Worm (Caenorhabditis elegans) whole organism, L4 larva: ENCODE results near the gene tag-77.

Experiments used
- F10B5.3 ChIP-seq: sonication (generic microtip); optimal IDR thresholded peaks from 2 replicates; lab custom pipeline; 2016; ENCODE audit warnings: mild to moderate bottlenecking, missing genetic modification characterization, missing compliant biosample characterization
- F49E8.2 ChIP-seq: sonication (generic microtip); optimal IDR thresholded peaks from 2 replicates; lab custom pipeline; 2016; ENCODE audit warnings: missing compliant biosample characterization, mild to moderate bottlenecking, missing genetic modification characterization, borderline replicate concordance
- R02D3.7 ChIP-seq: fragments of 150-350 bp; sonication (generic microtip); optimal IDR thresholded peaks from 3 replicates; lab custom pipeline; 2014; ENCODE audit warnings: missing biosample characterization, missing genetic modification characterization
- T26A8.4 ChIP-seq: fragments of 200-800 bp; sonication (Bioruptor generic); IDR thresholded peaks from 2 replicates; pipeline ENCODE4 v1.3.6; 2022; ENCODE audit warnings: missing genetic modification characterization, missing compliant biosample characterization
- Y105C5A.15 ChIP-seq: fragments of 200-800 bp; sonication (Bioruptor generic); IDR thresholded peaks from 2 replicates; pipeline ENCODE4 v1.3.6; 2022; ENCODE audit warnings: missing genetic modification characterization, missing compliant biosample characterization
- ZK337.2 ChIP-seq: fragments of 200-800 bp; sonication (Bioruptor generic); IDR thresholded peaks from 2 replicates; pipeline ENCODE4 v1.3.6; 2022; ENCODE audit warnings: missing genetic modification reagents, missing genetic modification characterization, missing compliant biosample characterization
- ZK546.5 ChIP-seq, 2 experiments: sonication (generic microtip); optimal IDR thresholded peaks; 2 replicates each; lab custom pipeline; 2017; ENCODE audit warnings: missing biosample characterization in 2 of 2, missing genetic modification characterization in 2 of 2
- aha-1 ChIP-seq: fragments of 150-350 bp; peaks from one replicate; lab custom pipeline; 2014; ENCODE audit warnings: missing biosample characterization, missing genetic modification characterization
- arid-1 ChIP-seq: fragments of 200-800 bp; sonication (Bioruptor generic); conservative IDR thresholded peaks from 2 replicates; pipeline ENCODE4 v1.3.6; 2022; ENCODE audit warnings: missing genetic modification reagents, missing genetic modification characterization, missing compliant biosample characterization
- attf-4 ChIP-seq: sonication (generic microtip); optimal IDR thresholded peaks from 3 replicates; lab custom pipeline; 2017; ENCODE audit warnings: missing biosample characterization, missing genetic modification characterization
- ceh-20 ChIP-seq: fragments of 200-800 bp; sonication (Bioruptor generic); IDR thresholded peaks from 2 replicates; pipeline ENCODE4 v1.3.6; 2022; ENCODE audit warnings: missing genetic modification reagents, missing genetic modification characterization, missing compliant biosample characterization
- ceh-32 ChIP-seq: sonication (generic microtip); optimal IDR thresholded peaks from 2 replicates; lab custom pipeline; 2016; ENCODE audit warnings: mild to moderate bottlenecking, missing genetic modification characterization, missing compliant biosample characterization; ENCODE audit not compliant: poor library complexity
- ceh-44 ChIP-seq: fragments of 200-800 bp; sonication (Bioruptor generic); IDR thresholded peaks from 2 replicates; pipeline ENCODE4 v1.3.6; 2022; ENCODE audit warnings: missing genetic modification reagents, missing genetic modification characterization, missing compliant biosample characterization
- ceh-82 ChIP-seq: sonication (generic microtip); optimal IDR thresholded peaks from 2 replicates; lab custom pipeline; 2017; ENCODE audit warnings: missing biosample characterization, missing genetic modification characterization
- ctbp-1 ChIP-seq: fragments of 200-800 bp; sonication (Bioruptor generic); IDR thresholded peaks from 2 replicates; pipeline ENCODE4 v1.3.6; 2022; ENCODE audit warnings: missing genetic modification reagents, missing genetic modification characterization, missing compliant biosample characterization
- daf-16 ChIP-seq, 3 experiments: sonication (generic microtip); optimal IDR thresholded peaks; 2 replicates each; lab custom pipeline; 2016 to 2017; ENCODE audit warnings: missing genetic modification characterization in 3 of 3, missing genetic modification reagents in 3 of 3, mild to moderate bottlenecking in 2 of 3, missing compliant biosample characterization in 2 of 3, missing biosample characterization in 1 of 3, moderate library complexity in 1 of 3
- dmd-6 ChIP-seq: fragments of 200-800 bp; sonication (Bioruptor generic); IDR thresholded peaks from 2 replicates; pipeline ENCODE4 v1.3.6; 2022; ENCODE audit warnings: missing genetic modification reagents, missing genetic modification characterization, missing compliant biosample characterization
- dmd-9 ChIP-seq: fragments of 200-800 bp; sonication (Bioruptor generic); IDR thresholded peaks from 2 replicates; pipeline ENCODE4 v1.3.6; 2022; ENCODE audit warnings: missing genetic modification reagents, missing genetic modification characterization, missing compliant biosample characterization
- duxl-1 ChIP-seq: sonication (generic microtip); optimal IDR thresholded peaks from 2 replicates; lab custom pipeline; 2016; ENCODE audit warnings: mild to moderate bottlenecking, missing genetic modification characterization, moderate library complexity, missing compliant biosample characterization; ENCODE audit not compliant: poor library complexity
- dve-1 ChIP-seq: sonication (generic microtip); optimal IDR thresholded peaks from 2 replicates; lab custom pipeline; 2017; ENCODE audit warnings: antibody characterized with exemption, mild to moderate bottlenecking, missing genetic modification characterization, missing compliant biosample characterization; ENCODE audit not compliant: insufficient read depth
- egl-27 ChIP-seq: sonication (generic microtip); optimal IDR thresholded peaks from 3 replicates; lab custom pipeline; 2017; ENCODE audit warnings: missing biosample characterization, missing genetic modification reagents, missing genetic modification characterization
- fos-1 ChIP-seq: fragments of 150-350 bp; optimal IDR thresholded peaks from 2 replicates; lab custom pipeline; 2014; ENCODE audit warnings: missing biosample characterization, missing genetic modification characterization
- gei-8 ChIP-seq: fragments of 200-800 bp; sonication (Bioruptor generic); optimal IDR thresholded peaks from 2 replicates; lab custom pipeline; 2018; ENCODE audit warnings: mild to moderate bottlenecking, missing genetic modification characterization, missing compliant biosample characterization
- hlh-30 ChIP-seq: sonication (generic microtip); optimal IDR thresholded peaks from 2 replicates; lab custom pipeline; 2017; ENCODE audit warnings: antibody characterized with exemption, mild to moderate bottlenecking, missing genetic modification characterization, missing compliant biosample characterization; ENCODE audit not compliant: insufficient read depth
- jun-1 ChIP-seq: fragments of 150-350 bp; optimal IDR thresholded peaks from 2 replicates; lab custom pipeline; 2014; ENCODE audit warnings: missing biosample characterization, missing genetic modification reagents, missing genetic modification characterization
- lin-13 ChIP-seq: fragments of 150-350 bp; optimal IDR thresholded peaks from 2 replicates; lab custom pipeline; 2014; ENCODE audit warnings: missing biosample characterization, missing genetic modification reagents, missing genetic modification characterization
- madf-9 ChIP-seq: fragments of 200-800 bp; sonication (Bioruptor generic); conservative IDR thresholded peaks from 2 replicates; pipeline ENCODE4 v1.3.6; 2022; ENCODE audit warnings: missing genetic modification reagents, missing genetic modification characterization, missing compliant biosample characterization
- mdl-1 ChIP-seq, 2 experiments: fragments of 150-350 bp in 1 of 2; sonication (generic microtip) in 1 of 2; optimal IDR thresholded peaks; 2 replicates each; lab custom pipeline; 2014 to 2017; ENCODE audit warnings: missing biosample characterization in 2 of 2, missing genetic modification characterization in 2 of 2
- mep-1 ChIP-seq: fragments of 150-350 bp; sonication (generic microtip); optimal IDR thresholded peaks from 3 replicates; lab custom pipeline; 2014; ENCODE audit warnings: missing biosample characterization, missing genetic modification characterization
- nhr-28 ChIP-seq: fragments of 150-350 bp; optimal IDR thresholded peaks from 2 replicates; lab custom pipeline; 2014; ENCODE audit warnings: missing biosample characterization, missing genetic modification characterization
- nhr-42 ChIP-seq: fragments of 200-800 bp; sonication (Bioruptor generic); IDR thresholded peaks from 2 replicates; pipeline ENCODE4 v1.3.6; 2022; ENCODE audit warnings: missing genetic modification characterization, missing compliant biosample characterization
- nhr-48 ChIP-seq: sonication (generic microtip); optimal IDR thresholded peaks from 2 replicates; lab custom pipeline; 2016; ENCODE audit warnings: mild to moderate bottlenecking, missing genetic modification characterization, missing compliant biosample characterization
- nhr-6 ChIP-seq: fragments of 150-350 bp; optimal IDR thresholded peaks from 2 replicates; lab custom pipeline; 2014; ENCODE audit warnings: missing biosample characterization, missing genetic modification characterization
- nhr-76 ChIP-seq: fragments of 150-350 bp; optimal IDR thresholded peaks from 2 replicates; lab custom pipeline; 2014; ENCODE audit warnings: missing biosample characterization, missing genetic modification characterization
- nhr-77 ChIP-seq: fragments of 150-350 bp; optimal IDR thresholded peaks from 2 replicates; lab custom pipeline; 2014; ENCODE audit warnings: missing biosample characterization, missing genetic modification characterization
- pha-4 ChIP-seq, 2 experiments: fragments of 150-350 bp in 1 of 2; fragments of 200-800 bp in 1 of 2; sonication (Bioruptor generic) in 1 of 2; IDR thresholded peaks in 1 of 2; optimal IDR thresholded peaks in 1 of 2; 2 replicates each; pipeline versions ENCODE4 v1.3.6 to Lab custom; 2014 to 2022; ENCODE audit warnings: missing genetic modification characterization in 2 of 2, missing genetic modification reagents in 2 of 2, missing biosample characterization in 1 of 2, missing compliant biosample characterization in 1 of 2
- php-3 ChIP-seq: fragments of 200-800 bp; sonication (Bioruptor generic); IDR thresholded peaks from 2 replicates; pipeline ENCODE4 v1.3.6; 2022; ENCODE audit warnings: missing genetic modification reagents, missing genetic modification characterization, missing compliant biosample characterization
- pqm-1 ChIP-seq: sonication (generic microtip); optimal IDR thresholded peaks from 2 replicates; lab custom pipeline; 2017; ENCODE audit warnings: missing biosample characterization, missing genetic modification characterization
- set-16 ChIP-seq: fragments of 200-800 bp; sonication (Bioruptor generic); IDR thresholded peaks from 2 replicates; pipeline ENCODE4 v1.3.6; 2022; ENCODE audit warnings: missing genetic modification reagents, missing genetic modification characterization, missing compliant biosample characterization
- snpc-1.2 ChIP-seq: fragments of 200-800 bp; sonication (Bioruptor generic); IDR thresholded peaks from 2 replicates; pipeline ENCODE4 v1.3.6; 2022; ENCODE audit warnings: missing genetic modification reagents, missing genetic modification characterization, missing compliant biosample characterization
- unc-130 ChIP-seq: sonication (generic microtip); optimal IDR thresholded peaks from 2 replicates; lab custom pipeline; 2016; ENCODE audit warnings: missing genetic modification reagents, missing genetic modification characterization, missing compliant biosample characterization
- unc-39 ChIP-seq: sonication (generic microtip); optimal IDR thresholded peaks from 2 replicates; lab custom pipeline; 2017; ENCODE audit warnings: missing biosample characterization, missing genetic modification characterization
- unc-62 ChIP-seq, 3 experiments: fragments of 150-350 bp in 1 of 3; sonication (generic microtip); optimal IDR thresholded peaks in 2 of 3; peaks in 1 of 3; 1 replicate in 1 of 3; 2 replicates in 2 of 3; lab custom pipeline; 2014 to 2017; ENCODE audit warnings: missing biosample characterization in 3 of 3, missing genetic modification characterization in 3 of 3, missing genetic modification reagents in 3 of 3, missing genotype in 1 of 3
- vab-7 ChIP-seq: fragments of 200-800 bp; sonication (Bioruptor generic); IDR thresholded peaks from 2 replicates; pipeline ENCODE4 v1.3.6; 2022; ENCODE audit warnings: missing genetic modification reagents, missing genetic modification characterization, missing compliant biosample characterization

tag-77 gene

ce11 chrIV:8510534-8510933, at the start of gene tag-77:
tag-77 (minus strand) TSS chrIV:8510548.
- TF ChIP-seq egl-27 (tag; lab: Kevin White, UChicago) = no peak
- TF ChIP-seq snpc-1.2 (GFP tag; lab: Robert Waterston, UW) = no peak
- TF ChIP-seq pqm-1 (tag; lab: Kevin White, UChicago) = no peak
- no peak for TF ChIP-seq unc-39 (tag; lab: Kevin White, UChicago)
- TF ChIP-seq R02D3.7 (tag; lab: Kevin White, UChicago) = no peak
- peak; percentile 36 for TF ChIP-seq hlh-30
- no peak for TF ChIP-seq attf-4 (tag; lab: Kevin White, UChicago)
- peak; percentile 21 for TF ChIP-seq dve-1
- TF ChIP-seq ctbp-1 (GFP tag; lab: Robert Waterston, UW) = no peak
- no peak for TF ChIP-seq madf-9
- TF ChIP-seq nhr-76 (tag; lab: Kevin White, UChicago) = no peak
- no peak for TF ChIP-seq duxl-1 (tag; lab: Kevin White, UChicago)
- TF ChIP-seq nhr-28 (tag; lab: Kevin White, UChicago) = peak; percentile 26
- peak; percentile 23; the same call in 1 of the 2 replicates for TF ChIP-seq arid-1 (GFP tag; lab: Robert Waterston, UW)
- TF ChIP-seq jun-1 (tag; lab: Kevin White, UChicago) = no peak
- TF ChIP-seq mdl-1 (tag; optimal IDR thresholded peaks at IDR 0.05; lab: Kevin White, UChicago) = peak in 1 of 2 experiments; percentile 4
- TF ChIP-seq dmd-6 = no peak
- TF ChIP-seq ceh-32 = no peak
- peak; percentile 13 for TF ChIP-seq nhr-6 (tag; lab: Kevin White, UChicago)
- no peak for TF ChIP-seq lin-13
- TF ChIP-seq Y105C5A.15 (GFP tag; lab: Robert Waterston, UW) = no peak
- no peak for TF ChIP-seq F10B5.3
- no peak for TF ChIP-seq nhr-42 (GFP tag; lab: Robert Waterston, UW)

ce11 chrIV:8559132-8559531, 48.8 kb upstream of the tag-77 start, which contains the start of gene npr-22:
npr-22 (plus strand) TSS chrIV:8559432.
- no peak for TF ChIP-seq ZK546.5 (tag; optimal IDR thresholded peaks at IDR 0.05; lab: Kevin White, UChicago)
- no peak for TF ChIP-seq unc-130 (GFP tag; lab: Kevin White, UChicago)
- TF ChIP-seq F49E8.2 (tag; lab: Kevin White, UChicago) = no peak
- TF ChIP-seq unc-62 (GFP tag; optimal IDR thresholded peaks at IDR 0.05 in 1 of 2; lab: Kevin White, UChicago) = no peak
- TF ChIP-seq unc-62 (tag; optimal IDR thresholded peaks at IDR 0.05; lab: Kevin White, UChicago) = no peak
- TF ChIP-seq T26A8.4 (GFP tag; lab: Robert Waterston, UW) = no peak
- no peak for TF ChIP-seq set-16
- TF ChIP-seq ceh-20 (GFP tag; lab: Robert Waterston, UW) = no peak
- no peak for TF ChIP-seq Y105C5A.15 (GFP tag; lab: Robert Waterston, UW)
- no peak for TF ChIP-seq dmd-9 (GFP tag; lab: Robert Waterston, UW)
- no peak for TF ChIP-seq vab-7 (GFP tag; lab: Robert Waterston, UW)
- TF ChIP-seq duxl-1 (tag; lab: Kevin White, UChicago) = no peak

ce11 chrIV:8542272-8542671, 31.9 kb upstream of the tag-77 start:
- TF ChIP-seq ceh-44 (GFP tag; lab: Robert Waterston, UW) = no peak
- peak in 1 of 2 experiments; percentile 23 for TF ChIP-seq mdl-1 (tag; optimal IDR thresholded peaks at IDR 0.05; lab: Kevin White, UChicago)
- peak; percentile 20 for TF ChIP-seq fos-1 (tag; lab: Kevin White, UChicago)
- peak; percentile 41; the same call in 1 of the 2 replicates for TF ChIP-seq php-3 (GFP tag; lab: Robert Waterston, UW)
- peak; percentile 13 for TF ChIP-seq nhr-48
- peak; percentile 86 for TF ChIP-seq pqm-1 (tag; lab: Kevin White, UChicago)
- TF ChIP-seq nhr-77 (tag; lab: Kevin White, UChicago) = peak; percentile 15
- peak; percentile 63; the same call in 1 of the 2 replicates for TF ChIP-seq dmd-6
- TF ChIP-seq dve-1 = peak; percentile 27
- TF ChIP-seq gei-8 (GFP tag; lab: Kevin White, UChicago) = no peak
- TF ChIP-seq jun-1 (tag; lab: Kevin White, UChicago) = no peak
- peak; percentile 20 for TF ChIP-seq aha-1 (tag; lab: Kevin White, UChicago)
- 0 out of 2 replicates have a peak, but pooled peaks have one; percentile 38 for TF ChIP-seq pha-4 (GFP tag; IDR thresholded peaks at IDR 0.05; lab: Robert Waterston, UW)
- no peak for TF ChIP-seq pha-4 (tag; optimal IDR thresholded peaks at IDR 0.05; lab: Kevin White, UChicago)
- no peak for TF ChIP-seq daf-16 (GFP tag; optimal IDR thresholded peaks at IDR 0.05; lab: Kevin White, UChicago)
- TF ChIP-seq daf-16 (tag; optimal IDR thresholded peaks at IDR 0.05; lab: Kevin White, UChicago) = peak; percentile 76
- no peak for TF ChIP-seq ZK337.2 (GFP tag; lab: Robert Waterston, UW)
- TF ChIP-seq ceh-82 (tag; lab: Kevin White, UChicago) = no peak
- peak; percentile 17 for TF ChIP-seq mep-1 (tag; lab: Kevin White, UChicago)
- peak; percentile 74 for TF ChIP-seq nhr-28 (tag; lab: Kevin White, UChicago)
